Fruit fly (Drosophila melanogaster): Measurements from ENCODE around the gene CAH16.
A peak's percentile ranks its signal among the peaks of the same experiment; 100 is the strongest.

- peak in 1 of 2 experiments; percentile 53 for TF ChIP-seq foxo (GFP tag; optimal IDR thresholded peaks at IDR 0.05)
- peak; percentile 21 for TF ChIP-seq psq (GFP tag; optimal IDR thresholded peaks at IDR 0.05)
Observed at dm6 chr3R:31296989-31297388, 36.9 kb downstream of the CAH16 start.
